Fruit fly (Drosophila melanogaster) whole organism, adult: ENCODE results near the gene CG31792.

Experiments
- CG11617 ChIP-seq: fragments of 200-800 bp; sonication (Bioruptor generic); optimal IDR thresholded peaks from 2 replicates; lab custom pipeline; 2017; ENCODE audit warnings: mild to moderate bottlenecking, missing biosample characterization, missing genetic modification reagents, missing genetic modification characterization
- Clk ChIP-seq: fragments of 200-800 bp; sonication (Bioruptor generic); optimal IDR thresholded peaks from 2 replicates; lab custom pipeline; 2017; ENCODE audit warnings: missing biosample characterization, missing genetic modification characterization
- Crg-1 ChIP-seq: fragments of 200-800 bp; sonication (Bioruptor generic); optimal IDR thresholded peaks from 2 replicates; lab custom pipeline; 2016; ENCODE audit warnings: missing biosample characterization, missing genetic modification characterization
- kay ChIP-seq: fragments of 200-800 bp; sonication (Bioruptor generic); peaks from one replicate; lab custom pipeline; 2016; ENCODE audit warnings: missing biosample characterization, missing genetic modification characterization, borderline replicate concordance
- pad ChIP-seq: fragments of 200-800 bp; sonication (Bioruptor generic); optimal IDR thresholded peaks from 3 replicates; lab custom pipeline; 2017; ENCODE audit warnings: missing biosample characterization, missing genetic modification characterization, mild to moderate bottlenecking, moderate library complexity, missing genetic modification reagents
- tj ChIP-seq: fragments of 200-800 bp; sonication (Bioruptor generic); optimal IDR thresholded peaks from 3 replicates; lab custom pipeline; 2017; ENCODE audit warnings: missing biosample characterization, mild to moderate bottlenecking, missing genetic modification characterization, moderate library complexity
- toe ChIP-seq: fragments of 200-800 bp; sonication (Bioruptor generic); optimal IDR thresholded peaks from 2 replicates; lab custom pipeline; 2016; ENCODE audit warnings: missing biosample characterization, missing genetic modification characterization

DNA sequence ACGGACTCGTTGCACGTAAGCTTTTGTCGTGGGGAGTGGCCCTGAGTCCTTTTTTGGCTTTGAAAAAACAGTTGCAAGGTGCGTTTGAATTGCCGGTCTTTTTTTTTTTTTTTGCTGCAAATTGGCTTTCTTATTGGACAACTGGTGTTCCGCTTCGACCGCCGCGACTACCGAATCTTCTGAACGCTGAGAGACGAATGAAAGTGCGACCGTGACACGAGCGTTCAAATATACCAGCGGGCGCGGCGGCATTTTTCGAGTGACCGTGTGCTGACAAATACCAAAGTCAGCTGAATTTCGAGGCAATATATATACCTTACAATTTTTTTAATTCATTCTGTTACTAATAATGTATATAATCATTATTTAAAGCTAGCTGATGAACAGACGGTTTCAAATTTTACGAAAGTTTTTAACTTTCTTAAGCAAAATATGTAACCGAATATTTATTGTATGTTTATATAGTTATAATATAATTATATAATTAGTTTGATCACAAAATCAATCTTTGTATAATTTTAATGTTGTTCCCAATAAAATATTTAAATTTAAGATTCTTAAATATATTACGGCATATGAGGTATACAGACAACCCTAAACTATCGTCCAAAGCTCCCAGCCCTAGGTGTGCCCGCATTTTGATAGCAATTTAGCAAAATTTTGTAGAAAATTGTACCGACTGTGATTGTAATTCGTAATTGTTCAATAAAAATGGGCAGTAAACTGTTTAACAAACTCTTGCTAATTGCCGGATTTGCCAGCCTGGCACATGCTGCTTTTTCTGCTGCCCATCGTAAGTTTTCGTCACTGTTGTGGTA is 10.0 kb upstream of the CG31792 start, which contains the start of the genes Swip-1 and EMC5:
- TF ChIP-seq Clk (GFP tag; lab: Kevin White, UChicago) (no peak), pad (peak; percentile 26), toe (peak; percentile 48), tj (GFP tag; lab: Kevin White, UChicago) (peak; percentile 57), CG11617 (GFP tag; lab: Kevin White, UChicago) (peak; percentile 65), kay (no peak), Crg-1 (GFP tag; lab: Kevin White, UChicago) (no peak)
